Worm (Caenorhabditis elegans) whole organism, L4/young adult: ENCODE results near the gene srj-39.

Experiments
- dao-5 ChIP-seq: sonication (generic microtip); optimal IDR thresholded peaks from 2 replicates; lab custom pipeline; 2016; ENCODE audit warnings: missing genotype, missing genetic modification characterization, moderate library complexity, missing compliant biosample characterization
- him-1 ChIP-seq: sonication (generic microtip); optimal IDR thresholded peaks from 2 replicates; lab custom pipeline; 2016; ENCODE audit warnings: missing genotype, missing genetic modification reagents, missing genetic modification characterization, missing compliant biosample characterization

DNA sequence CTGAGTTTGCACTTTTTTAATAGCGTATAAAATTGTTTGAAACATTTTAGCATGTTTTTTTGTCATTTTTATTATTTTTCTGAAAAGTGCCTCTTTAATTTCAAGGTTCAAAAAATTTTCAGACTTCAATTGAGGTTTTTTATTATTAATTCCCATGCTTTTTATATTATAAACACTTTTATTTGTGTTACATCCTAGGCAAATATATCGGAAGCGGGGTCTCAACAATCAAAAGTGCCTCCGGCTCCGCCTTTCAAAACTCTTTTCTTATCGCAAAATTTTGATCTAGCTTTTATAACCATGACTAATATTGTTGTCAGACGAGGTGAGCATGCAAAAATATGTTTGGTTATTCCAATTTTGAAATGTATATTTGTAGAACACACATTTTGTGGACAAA is 30.9 kb upstream of the srj-39 start, which contains the start of gene otpl-2:
- TF ChIP-seq dao-5, result no peak
- TF ChIP-seq him-1 (tag; lab: Kevin White, UChicago), result no peak
